Worm (Caenorhabditis elegans) whole organism, L4/young adult: ENCODE results near the gene C03B1.17.

Experiments used
- dao-5 ChIP-seq: sonication (generic microtip); optimal IDR thresholded peaks from 2 replicates; lab custom pipeline; 2016; ENCODE audit warnings: missing genotype, missing genetic modification characterization, moderate library complexity, missing compliant biosample characterization
- him-1 ChIP-seq: sonication (generic microtip); optimal IDR thresholded peaks from 2 replicates; lab custom pipeline; 2016; ENCODE audit warnings: missing genotype, missing genetic modification reagents, missing genetic modification characterization, missing compliant biosample characterization

DNA sequence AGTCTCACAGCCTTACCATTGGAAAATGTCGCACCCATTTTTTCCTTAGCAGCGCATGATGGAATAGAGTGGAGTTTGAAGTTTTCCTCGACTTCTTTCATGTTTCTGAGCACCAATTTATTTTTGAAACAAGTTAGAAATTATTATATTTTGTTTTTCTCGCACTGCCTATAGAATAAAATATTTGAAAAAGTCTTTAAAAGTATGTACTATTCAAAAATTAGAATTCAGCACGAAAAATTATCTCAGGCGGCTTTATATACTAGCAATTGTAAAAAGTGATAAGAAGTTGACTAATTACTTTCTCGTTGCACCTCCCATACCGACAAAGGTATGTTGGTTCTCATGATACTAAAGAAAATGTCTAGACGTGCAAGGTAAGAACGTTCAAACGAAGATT lies 26.4 kb upstream of the C03B1.17 start, which contains the start of gene C03B1.9:
- no peak for TF ChIP-seq him-1 (tag; lab: Kevin White, UChicago)
- TF ChIP-seq dao-5 (tag; lab: Kevin White, UChicago): no peak
